Fruit fly (Drosophila melanogaster): ENCODE results near the gene Mob2.

The Mob2 gene

DNA sequence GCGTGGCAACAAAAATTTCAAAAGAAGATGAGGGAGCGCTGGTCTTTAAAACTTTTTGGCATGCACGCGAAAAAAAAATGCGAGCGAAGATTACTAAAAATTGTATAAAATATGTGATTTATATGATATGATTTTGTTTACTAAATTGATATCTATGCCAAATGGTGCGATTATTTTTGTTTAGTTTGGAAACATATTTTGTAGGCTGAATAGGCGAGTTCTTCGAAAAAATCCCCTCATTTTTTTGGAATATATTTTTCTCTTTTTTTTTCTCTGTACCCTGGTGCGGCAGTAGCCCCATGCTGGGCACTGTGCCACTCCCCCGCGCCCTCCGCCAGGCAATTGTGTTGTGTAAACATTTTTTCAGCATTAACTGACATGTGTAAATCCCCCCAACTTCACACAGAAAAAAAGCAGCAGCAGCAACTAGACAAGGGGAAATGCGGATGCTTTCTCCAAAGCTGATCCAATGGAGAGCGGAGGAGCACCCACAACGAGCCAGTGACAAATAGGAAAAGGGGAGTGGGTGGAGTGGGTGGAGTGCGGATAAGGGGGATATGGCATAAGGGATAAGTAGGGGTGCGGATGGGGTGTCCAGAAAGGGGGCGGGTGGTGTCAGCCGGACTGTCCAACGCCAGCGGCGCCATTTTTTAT lies 76.0 kb downstream of the Mob2 start (continued):
- TF ChIP-seq tup (GFP tag; optimal IDR thresholded peaks at IDR 0.05), result no peak
- no peak for TF ChIP-seq p53 (GFP tag; optimal IDR thresholded peaks at IDR 0.05)
- no peak for TF ChIP-seq CG8478 (optimal IDR thresholded peaks at IDR 0.05)
- TF ChIP-seq vvl (GFP tag; IDR thresholded peaks at IDR 0.05), result peak; percentile 31; the same call in 1 of the 2 replicates
- TF ChIP-seq PHDP (tag; optimal IDR thresholded peaks at IDR 0.05), result peak; percentile 5
- no peak for TF ChIP-seq CG8388 (GFP tag; optimal IDR thresholded peaks at IDR 0.05)
- TF ChIP-seq Dek (tag; optimal IDR thresholded peaks at IDR 0.05), result no peak
- no peak for TF ChIP-seq tio (GFP tag; optimal IDR thresholded peaks at IDR 0.05)
- no peak for TF ChIP-seq HLH4C (GFP tag; IDR thresholded peaks at IDR 0.05; ENCODE audit: partially characterized antibody)
- no peak for TF ChIP-seq Hr3 (GFP tag; optimal IDR thresholded peaks at IDR 0.05)
- TF ChIP-seq CG18599 (GFP tag; optimal IDR thresholded peaks at IDR 0.05), result peak; percentile 5
- no peak for TF ChIP-seq CG6654 (GFP tag; optimal IDR thresholded peaks at IDR 0.05)
- TF ChIP-seq CG5953 (GFP tag; IDR thresholded peaks at IDR 0.05), result no peak
- no peak for TF ChIP-seq gsb-n (tag; optimal IDR thresholded peaks at IDR 0.05)
- TF ChIP-seq Oaz (GFP tag; IDR thresholded peaks at IDR 0.05), result no peak
- no peak for TF ChIP-seq CG8765 (GFP tag; IDR thresholded peaks at IDR 0.05)
- TF ChIP-seq schlank (tag; optimal IDR thresholded peaks at IDR 0.05), result no peak
- TF ChIP-seq Lpt (GFP tag; optimal IDR thresholded peaks at IDR 0.05), result no peak
- TF ChIP-seq CG30403 (GFP tag; optimal IDR thresholded peaks at IDR 0.05), result peak; percentile 12
- TF ChIP-seq Tbp (GFP tag; optimal IDR thresholded peaks at IDR 0.05), result no peak
- no peak for TF ChIP-seq CG5180 (GFP tag; optimal IDR thresholded peaks at IDR 0.05)
- no peak for TF ChIP-seq Drgx (GFP tag; IDR thresholded peaks at IDR 0.05)
- TF ChIP-seq CG2116 (GFP tag; optimal IDR thresholded peaks at IDR 0.05), result no peak
- peak; percentile 22; the same call in 1 of the 3 replicates for TF ChIP-seq otp (GFP tag; IDR thresholded peaks at IDR 0.05)
- TF ChIP-seq bcd (GFP tag; optimal IDR thresholded peaks at IDR 0.05), result no peak
- TF ChIP-seq Neu2 (GFP tag; optimal IDR thresholded peaks at IDR 0.05; ENCODE audit: borderline replicate concordance), result no peak
- TF ChIP-seq Myb (GFP tag; optimal IDR thresholded peaks at IDR 0.05), result no peak
- TF ChIP-seq mld (GFP tag; IDR thresholded peaks at IDR 0.05; ENCODE audit: partially characterized antibody), result 0 out of 3 replicates have a peak, but pooled peaks have one; percentile 32
- no peak for TF ChIP-seq CG5245 (GFP tag; optimal IDR thresholded peaks at IDR 0.05)
- no peak for TF ChIP-seq hth (optimal IDR thresholded peaks at IDR 0.05)
- TF ChIP-seq Hr51 (GFP tag; optimal IDR thresholded peaks at IDR 0.05), result no peak
- no peak for TF ChIP-seq CG11695 (GFP tag; IDR thresholded peaks at IDR 0.05)
- TF ChIP-seq Optix (GFP tag; IDR thresholded peaks at IDR 0.05), result no peak
- TF ChIP-seq trem (tag; optimal IDR thresholded peaks at IDR 0.05), result no peak
- peak; percentile 14 for TF ChIP-seq Xbp1 (GFP tag; optimal IDR thresholded peaks at IDR 0.05)
- no peak for TF ChIP-seq CG32532 (GFP tag; IDR thresholded peaks at IDR 0.05)
- TF ChIP-seq chinmo (GFP tag; IDR thresholded peaks at IDR 0.05; ENCODE audit: partially characterized antibody), result no peak
- TF ChIP-seq bab2 (GFP tag; optimal IDR thresholded peaks at IDR 0.05), result peak; percentile 7
- TF ChIP-seq esg (GFP tag; conservative IDR thresholded peaks at IDR 0.05), result no peak
- TF ChIP-seq Bteb2 (GFP tag; optimal IDR thresholded peaks at IDR 0.05), result no peak
- TF ChIP-seq fd3F (GFP tag; optimal IDR thresholded peaks at IDR 0.05), result no peak
- TF ChIP-seq Nf-YB (GFP tag; optimal IDR thresholded peaks at IDR 0.05), result no peak
- TF ChIP-seq aop (GFP tag; IDR thresholded peaks at IDR 0.05), result no peak
- TF ChIP-seq twi (tag; optimal IDR thresholded peaks at IDR 0.05), result peak; percentile 14
- TF ChIP-seq CG4360 (GFP tag; IDR thresholded peaks at IDR 0.05), result no peak
- no peak for TF ChIP-seq CG3838 (GFP tag; optimal IDR thresholded peaks at IDR 0.05)
- no peak for TF ChIP-seq crc (GFP tag; optimal IDR thresholded peaks at IDR 0.05)
- 0 out of 3 replicates have a peak, but pooled peaks have one; percentile 11 for TF ChIP-seq CG2199 (GFP tag; IDR thresholded peaks at IDR 0.05)
- no peak for TF ChIP-seq CG11560 (tag; IDR thresholded peaks at IDR 0.05)
- TF ChIP-seq wor (GFP tag; IDR thresholded peaks at IDR 0.05), result no peak
- TF ChIP-seq CG13624 (GFP tag; optimal IDR thresholded peaks at IDR 0.05), result no peak

Measured in whole organism, embryonic.